Fruit fly (Drosophila melanogaster) whole organism, embryonic: ENCODE measurements around the gene Cchl.

ENCODE experiments used
- Asciz ChIP-seq: fragments of 200-800 bp; sonication (Bioruptor generic); optimal IDR thresholded peaks from 2 replicates; lab custom pipeline; 2017; ENCODE audit warnings: missing biosample characterization, mild to moderate bottlenecking, missing genetic modification characterization, missing genetic modification reagents
- Blimp-1 ChIP-seq: fragments of 200-800 bp; sonication (Bioruptor generic); optimal IDR thresholded peaks from 3 replicates; lab custom pipeline; 2018; ENCODE audit warnings: missing biosample characterization, missing genetic modification characterization, mild to moderate bottlenecking, moderate library complexity, missing genetic modification reagents
- CG10321 ChIP-seq: fragments of 200-800 bp; sonication (Bioruptor generic); IDR thresholded peaks from 2 replicates; pipeline ENCODE4 v1.3.6; 2022; ENCODE audit warnings: missing biosample characterization, missing genetic modification characterization
- CG10543 ChIP-seq: fragments of 200-800 bp; sonication (Bioruptor generic); optimal IDR thresholded peaks from 3 replicates; lab custom pipeline; 2017; ENCODE audit warnings: missing biosample characterization, mild to moderate bottlenecking, missing genetic modification characterization, moderate library complexity
- CG10654 ChIP-seq: fragments of 200-800 bp; sonication (Bioruptor generic); optimal IDR thresholded peaks from 2 replicates; lab custom pipeline; 2016; ENCODE audit warnings: missing biosample characterization, missing genetic modification characterization
- CG1233 ChIP-seq: fragments of 200-800 bp; sonication (Bioruptor generic); optimal IDR thresholded peaks from 4 replicates; lab custom pipeline; 2018; ENCODE audit warnings: missing biosample characterization, mild to moderate bottlenecking, missing genetic modification characterization
- CG13296 ChIP-seq: fragments of 200-800 bp; sonication (Bioruptor generic); optimal IDR thresholded peaks from 3 replicates; lab custom pipeline; 2018; ENCODE audit warnings: missing biosample characterization, mild to moderate bottlenecking, missing genetic modification characterization
- CG15601 ChIP-seq: fragments of 200-800 bp; sonication (Bioruptor generic); optimal IDR thresholded peaks from 3 replicates; lab custom pipeline; 2019; ENCODE audit warnings: missing biosample characterization, mild to moderate bottlenecking, missing genetic modification characterization, moderate library complexity
- CG15696 ChIP-seq: fragments of 200-800 bp; sonication (Bioruptor generic); optimal IDR thresholded peaks from 2 replicates; lab custom pipeline; 2019; ENCODE audit warnings: missing biosample characterization, mild to moderate bottlenecking, missing genetic modification characterization, moderate library complexity
- CG1603 ChIP-seq: fragments of 200-800 bp; sonication (Bioruptor generic); optimal IDR thresholded peaks from 2 replicates; lab custom pipeline; 2019; ENCODE audit warnings: missing biosample characterization, mild to moderate bottlenecking, missing genetic modification characterization, moderate library complexity
- CG16863 ChIP-seq: fragments of 200-800 bp; sonication (Bioruptor generic); optimal IDR thresholded peaks from 3 replicates; lab custom pipeline; 2016; ENCODE audit warnings: missing biosample characterization, missing genetic modification characterization
- CG17612 ChIP-seq: fragments of 200-800 bp; sonication (Bioruptor generic); IDR thresholded peaks from 2 replicates; pipeline ENCODE4 v1.3.6; 2022; ENCODE audit warnings: missing biosample characterization, missing genetic modification characterization
- CG18476 ChIP-seq: fragments of 200-800 bp; sonication (Bioruptor generic); optimal IDR thresholded peaks from 2 replicates; lab custom pipeline; 2016; ENCODE audit warnings: missing biosample characterization, mild to moderate bottlenecking, missing genetic modification characterization
- CG2116 ChIP-seq: fragments of 200-800 bp; sonication (Bioruptor generic); optimal IDR thresholded peaks from 3 replicates; lab custom pipeline; 2018; ENCODE audit warnings: missing biosample characterization, mild to moderate bottlenecking, missing genetic modification characterization
- CG31224 ChIP-seq: fragments of 200-800 bp; sonication (Bioruptor generic); IDR thresholded peaks from 2 replicates; pipeline ENCODE4 v1.3.6; 2022; ENCODE audit warnings: missing biosample characterization, missing genetic modification characterization
- CG33213 ChIP-seq: fragments of 200-800 bp; sonication (Bioruptor generic); optimal IDR thresholded peaks from 3 replicates; lab custom pipeline; 2016; ENCODE audit warnings: missing biosample characterization, missing genetic modification characterization
- CG8944 ChIP-seq: fragments of 200-800 bp; sonication (Bioruptor generic); optimal IDR thresholded peaks from 3 replicates; lab custom pipeline; 2016; ENCODE audit warnings: missing biosample characterization, missing genetic modification characterization
- CoRest ChIP-seq: fragments of 200-800 bp; sonication (Bioruptor generic); optimal IDR thresholded peaks from 3 replicates; lab custom pipeline; 2018; ENCODE audit warnings: missing biosample characterization, mild to moderate bottlenecking, missing genetic modification characterization, moderate library complexity
- E2f1 ChIP-seq: fragments of 200-800 bp; sonication (Bioruptor generic); IDR thresholded peaks from 2 replicates; pipeline ENCODE4 v1.3.6; 2022; ENCODE audit warnings: missing biosample characterization, missing genetic modification characterization
- GATAe ChIP-seq: fragments of 200-800 bp; sonication (Bioruptor generic); conservative IDR thresholded peaks from 2 replicates; pipeline ENCODE4 v1.3.6; 2022; ENCODE audit warnings: missing biosample characterization, missing genetic modification characterization
- HLH4C ChIP-seq: fragments of 200-800 bp; sonication (Bioruptor generic); IDR thresholded peaks from 3 replicates; pipeline ENCODE4 v1.3.6; 2022; ENCODE audit warnings: missing biosample characterization, missing genetic modification characterization; ENCODE audit not compliant: partially characterized antibody
- HLH54F ChIP-seq: fragments of 200-800 bp; sonication (Bioruptor generic); optimal IDR thresholded peaks from 3 replicates; lab custom pipeline; 2016; ENCODE audit warnings: missing biosample characterization, missing genetic modification characterization
- HmgD ChIP-seq: fragments of 200-800 bp; sonication (Bioruptor generic); optimal IDR thresholded peaks from 3 replicates; lab custom pipeline; 2016; ENCODE audit warnings: missing biosample characterization, missing genetic modification characterization
- Jarid2 ChIP-seq: fragments of 200-800 bp; sonication (Bioruptor generic); optimal IDR thresholded peaks from 3 replicates; lab custom pipeline; 2017; ENCODE audit warnings: mild to moderate bottlenecking, missing biosample characterization, missing genetic modification reagents, missing genetic modification characterization
- Lpt ChIP-seq: fragments of >200 bp; optimal IDR thresholded peaks from 2 replicates; lab custom pipeline; 2018; ENCODE audit warnings: missing biosample characterization, missing genetic modification characterization
- Max ChIP-seq: fragments of 200-800 bp; sonication (Bioruptor generic); optimal IDR thresholded peaks from 2 replicates; lab custom pipeline; 2016; ENCODE audit warnings: missing biosample characterization, mild to moderate bottlenecking, missing genetic modification characterization
- NC2β ChIP-seq: fragments of 200-800 bp; sonication (Bioruptor generic); optimal IDR thresholded peaks from 2 replicates; lab custom pipeline; 2016; ENCODE audit warnings: missing biosample characterization, missing genetic modification characterization
- Side ChIP-seq: fragments of 200-800 bp; sonication (Bioruptor generic); optimal IDR thresholded peaks from 2 replicates; lab custom pipeline; 2016; ENCODE audit warnings: missing biosample characterization, missing genetic modification characterization
- Taf1 ChIP-seq: fragments of 200-800 bp; sonication (Bioruptor generic); IDR thresholded peaks from 2 replicates; pipeline ENCODE4 v1.3.6; 2022; ENCODE audit warnings: missing biosample characterization, missing genetic modification characterization
- al ChIP-seq: fragments of 200-800 bp; sonication (Bioruptor generic); IDR thresholded peaks from 2 replicates; pipeline ENCODE4 v1.3.6; 2022; ENCODE audit warnings: missing biosample characterization, missing genetic modification characterization
- aop ChIP-seq: fragments of 200-800 bp; sonication (Bioruptor generic); IDR thresholded peaks from 2 replicates; pipeline ENCODE4 v1.3.6; 2022; ENCODE audit warnings: missing biosample characterization, missing genetic modification characterization
- caup ChIP-seq: fragments of 200-800 bp; sonication (Bioruptor generic); optimal IDR thresholded peaks from 3 replicates; lab custom pipeline; 2017; ENCODE audit warnings: missing biosample characterization, mild to moderate bottlenecking, missing genetic modification characterization, moderate library complexity; ENCODE audit not compliant: severe bottlenecking
- danr ChIP-seq: fragments of 200-800 bp; sonication (Bioruptor generic); IDR thresholded peaks from 2 replicates; pipeline ENCODE4 v1.3.6; 2022; ENCODE audit warnings: missing biosample characterization, missing genetic modification characterization
- dpn ChIP-seq, 2 experiments: fragments of 200-800 bp; sonication (Bioruptor generic); optimal IDR thresholded peaks; 3 replicates each; lab custom pipeline; 2016; ENCODE audit warnings: missing biosample characterization in 2 of 2, missing genetic modification characterization in 2 of 2
- esg ChIP-seq: fragments of 200-800 bp; sonication (Bioruptor generic); conservative IDR thresholded peaks from 2 replicates; pipeline ENCODE4 v1.3.6; 2022; ENCODE audit warnings: missing biosample characterization, missing genetic modification characterization
- fd96Cb ChIP-seq: fragments of 200-800 bp; sonication (Bioruptor generic); optimal IDR thresholded peaks from 2 replicates; lab custom pipeline; 2018; ENCODE audit warnings: missing biosample characterization, mild to moderate bottlenecking, missing genetic modification characterization, moderate library complexity
- ftz-f1 ChIP-seq: fragments of 200-800 bp; sonication (Bioruptor generic); optimal IDR thresholded peaks from 2 replicates; lab custom pipeline; 2016; ENCODE audit warnings: missing biosample characterization, missing genetic modification characterization
- fu2 ChIP-seq: fragments of 200-800 bp; sonication (Bioruptor generic); optimal IDR thresholded peaks from 2 replicates; lab custom pipeline; 2016; ENCODE audit warnings: missing biosample characterization, missing genetic modification characterization
- hth ChIP-seq: fragments of >200 bp; optimal IDR thresholded peaks from 2 replicates; lab custom pipeline; 2017; ENCODE audit warnings: inconsistent platforms
- ind ChIP-seq: fragments of 200-800 bp; sonication (Bioruptor generic); optimal IDR thresholded peaks from 3 replicates; lab custom pipeline; 2016; ENCODE audit warnings: missing biosample characterization, missing genetic modification characterization
- lilli ChIP-seq: fragments of 200-800 bp; sonication (Bioruptor generic); optimal IDR thresholded peaks from 3 replicates; lab custom pipeline; 2016; ENCODE audit warnings: missing biosample characterization, missing genetic modification characterization
- lov ChIP-seq, 2 experiments: fragments of 200-800 bp in 1 of 2; fragments of >200 bp in 1 of 2; sonication (Bioruptor generic) in 1 of 2; IDR thresholded peaks in 1 of 2; optimal IDR thresholded peaks in 1 of 2; 2 replicates in 1 of 2; 3 replicates in 1 of 2; pipeline versions ENCODE4 v1.3.6 to Lab custom; 2017 to 2022; ENCODE audit warnings: missing biosample characterization in 1 of 2, missing genetic modification characterization in 1 of 2
- mirr ChIP-seq: fragments of 200-800 bp; sonication (Bioruptor generic); optimal IDR thresholded peaks from 3 replicates; lab custom pipeline; 2018; ENCODE audit warnings: missing biosample characterization, mild to moderate bottlenecking, missing genetic modification characterization
- nau ChIP-seq: fragments of 200-800 bp; sonication (Bioruptor generic); optimal IDR thresholded peaks from 3 replicates; lab custom pipeline; 2017; ENCODE audit warnings: missing biosample characterization, mild to moderate bottlenecking, missing genetic modification characterization, missing genetic modification reagents
- nmo ChIP-seq: fragments of 200-800 bp; sonication (Bioruptor generic); optimal IDR thresholded peaks from 2 replicates; lab custom pipeline; 2018; ENCODE audit warnings: missing biosample characterization, mild to moderate bottlenecking, missing genetic modification characterization, moderate library complexity
- rib ChIP-seq: fragments of 200-800 bp; sonication (Bioruptor generic); IDR thresholded peaks from 2 replicates; pipeline ENCODE4 v1.3.6; 2022; ENCODE audit warnings: missing biosample characterization, missing genetic modification characterization
- sqz ChIP-seq: fragments of 200-800 bp; sonication (Bioruptor generic); optimal IDR thresholded peaks from 3 replicates; lab custom pipeline; 2018; ENCODE audit warnings: missing biosample characterization, mild to moderate bottlenecking, missing genetic modification characterization
- ssp ChIP-seq: fragments of 200-800 bp; sonication (Bioruptor generic); IDR thresholded peaks from 2 replicates; pipeline ENCODE4 v1.3.6; 2022; ENCODE audit warnings: missing biosample characterization, missing genetic modification characterization
- tll ChIP-seq, 2 experiments: fragments of 200-800 bp in 1 of 2; fragments of >200 bp in 1 of 2; sonication (Bioruptor generic) in 1 of 2; optimal IDR thresholded peaks; 2 replicates each; lab custom pipeline; 2017 to 2019; ENCODE audit warnings: missing biosample characterization in 2 of 2, missing genetic modification characterization in 2 of 2, mild to moderate bottlenecking in 1 of 2, moderate library complexity in 1 of 2
- usp ChIP-seq: fragments of >200 bp; optimal IDR thresholded peaks from 2 replicates; lab custom pipeline; 2017; ENCODE audit warnings: missing biosample characterization, missing genetic modification characterization
- vnd ChIP-seq: fragments of 200-800 bp; sonication (Bioruptor generic); IDR thresholded peaks from 3 replicates; pipeline ENCODE4 v1.3.6; 2022; ENCODE audit warnings: missing biosample characterization, missing genetic modification characterization; ENCODE audit not compliant: partially characterized antibody

Cchl gene

dm6 chr3R:22039480-22039879, 12.2 kb upstream of the Cchl start (continued):
- TF ChIP-seq CG1603 (tag; lab: Kevin White, UChicago): no peak
- no peak for TF ChIP-seq nau (GFP tag; lab: Kevin White, UChicago)
- TF ChIP-seq CG10654 (GFP tag; lab: Kevin White, UChicago): no peak
- no peak for TF ChIP-seq vnd
- TF ChIP-seq rib (GFP tag; lab: Robert Waterston, UW): no peak
- TF ChIP-seq danr: no peak
- no peak for TF ChIP-seq Lpt (GFP tag; lab: Kevin White, UChicago)
- peak; percentile 43; the same call in 1 of the 2 replicates for TF ChIP-seq CG31224 (GFP tag; lab: Robert Waterston, UW)
- peak in 1 of 2 experiments; percentile 54 for TF ChIP-seq dpn (GFP tag; optimal IDR thresholded peaks at IDR 0.05; lab: Kevin White, UChicago)
- TF ChIP-seq E2f1 (GFP tag; lab: Robert Waterston, UW): peak; percentile 53
- TF ChIP-seq CG17612 (GFP tag; lab: Robert Waterston, UW): no peak
- peak; percentile 29; the same call in 1 of the 2 replicates for TF ChIP-seq esg (GFP tag; lab: Robert Waterston, UW)
- TF ChIP-seq tll (GFP tag; optimal IDR thresholded peaks at IDR 0.05; lab: Kevin White, UChicago): no peak
- TF ChIP-seq ftz-f1 (GFP tag; lab: Kevin White, UChicago): no peak
- TF ChIP-seq CG15696 (tag; lab: Kevin White, UChicago): no peak
- no peak for TF ChIP-seq aop (GFP tag; lab: Robert Waterston, UW)
- TF ChIP-seq Jarid2 (GFP tag; lab: Kevin White, UChicago): no peak
- TF ChIP-seq HmgD (GFP tag; lab: Kevin White, UChicago): no peak
- no peak for TF ChIP-seq lov (optimal IDR thresholded peaks at IDR 0.05; lab: Kevin White, UChicago)
- peak; percentile 82; the same call in 2 of the 3 replicates for TF ChIP-seq lov (GFP tag; IDR thresholded peaks at IDR 0.05; lab: Robert Waterston, UW)
- peak; percentile 24 for TF ChIP-seq nmo (GFP tag; lab: Kevin White, UChicago)
- no peak for TF ChIP-seq CG10543 (GFP tag; lab: Kevin White, UChicago)
- peak; percentile 24 for TF ChIP-seq CG1233 (GFP tag; lab: Kevin White, UChicago)
- no peak for TF ChIP-seq GATAe (GFP tag; lab: Robert Waterston, UW)
- TF ChIP-seq Asciz (GFP tag; lab: Kevin White, UChicago): no peak
- peak; percentile 18 for TF ChIP-seq CG18476 (GFP tag; lab: Kevin White, UChicago)
- TF ChIP-seq HLH4C (GFP tag; lab: Robert Waterston, UW): no peak
- peak; percentile 10 for TF ChIP-seq CG8944 (GFP tag; lab: Kevin White, UChicago)
- no peak for TF ChIP-seq hth (lab: Kevin White, UChicago)
- no peak for TF ChIP-seq usp (GFP tag; lab: Kevin White, UChicago)
- no peak for TF ChIP-seq NC2β (GFP tag; lab: Kevin White, UChicago)
- no peak for TF ChIP-seq Side (GFP tag; lab: Kevin White, UChicago)
- TF ChIP-seq fu2: no peak
- TF ChIP-seq CG10321 (GFP tag; lab: Robert Waterston, UW): 0 out of 2 replicates have a peak, but pooled peaks have one; percentile 17
- no peak for TF ChIP-seq sqz (GFP tag; lab: Kevin White, UChicago)
- TF ChIP-seq ssp (GFP tag; lab: Robert Waterston, UW): no peak; the same call in 1 of the 2 replicates
- no peak for TF ChIP-seq CG13296 (GFP tag; lab: Kevin White, UChicago)
- peak; percentile 9 for TF ChIP-seq CG2116 (GFP tag; lab: Kevin White, UChicago)
- no peak for TF ChIP-seq mirr (GFP tag; lab: Kevin White, UChicago)
- no peak for TF ChIP-seq CG16863
- TF ChIP-seq Max (GFP tag; lab: Kevin White, UChicago): peak; percentile 15
- no peak for TF ChIP-seq HLH54F (GFP tag; lab: Kevin White, UChicago)
- TF ChIP-seq CG33213: no peak
- no peak for TF ChIP-seq Blimp-1 (GFP tag; lab: Kevin White, UChicago)
- TF ChIP-seq CG15601 (tag; lab: Kevin White, UChicago): peak; percentile 32
- peak; percentile 30 for TF ChIP-seq ind
- TF ChIP-seq caup: no peak
- peak; percentile 36 for TF ChIP-seq lilli
- TF ChIP-seq al (GFP tag; lab: Robert Waterston, UW): no peak
- TF ChIP-seq CoRest (tag; lab: Kevin White, UChicago): peak; percentile 27
- TF ChIP-seq Taf1: no peak
- peak; percentile 35 for TF ChIP-seq fd96Cb
